Worm (Caenorhabditis elegans) whole organism, L4 larva: ENCODE measurements around the gene emc-2.

Experiments used
- D1046.2 ChIP-seq: fragments of 200-800 bp; sonication (Bioruptor generic); IDR thresholded peaks from 2 replicates; pipeline ENCODE4 v1.3.6; 2022; ENCODE audit warnings: missing genetic modification characterization, missing compliant biosample characterization
- T26A8.4 ChIP-seq: fragments of 200-800 bp; sonication (Bioruptor generic); IDR thresholded peaks from 2 replicates; pipeline ENCODE4 v1.3.6; 2022; ENCODE audit warnings: missing genetic modification characterization, missing compliant biosample characterization
- aha-1 ChIP-seq: fragments of 150-350 bp; peaks from one replicate; lab custom pipeline; 2014; ENCODE audit warnings: missing biosample characterization, missing genetic modification characterization
- ceh-44 ChIP-seq: fragments of 200-800 bp; sonication (Bioruptor generic); IDR thresholded peaks from 2 replicates; pipeline ENCODE4 v1.3.6; 2022; ENCODE audit warnings: missing genetic modification reagents, missing genetic modification characterization, missing compliant biosample characterization
- gei-8 ChIP-seq: fragments of 200-800 bp; sonication (Bioruptor generic); optimal IDR thresholded peaks from 2 replicates; lab custom pipeline; 2018; ENCODE audit warnings: mild to moderate bottlenecking, missing genetic modification characterization, missing compliant biosample characterization
- lin-15B ChIP-seq: fragments of 150-350 bp; sonication (generic microtip); optimal IDR thresholded peaks from 3 replicates; lab custom pipeline; 2014; ENCODE audit warnings: missing biosample characterization, missing genetic modification characterization
- lsy-2 ChIP-seq, 2 experiments: fragments of 150-350 bp in 1 of 2; sonication (generic microtip) in 1 of 2; optimal IDR thresholded peaks; 2 replicates each; lab custom pipeline; 2014 to 2017; ENCODE audit warnings: missing biosample characterization in 2 of 2, missing genetic modification characterization in 2 of 2
- mep-1 ChIP-seq: fragments of 150-350 bp; sonication (generic microtip); optimal IDR thresholded peaks from 3 replicates; lab custom pipeline; 2014; ENCODE audit warnings: missing biosample characterization, missing genetic modification characterization
- nhr-11 ChIP-seq: fragments of 150-350 bp; optimal IDR thresholded peaks from 2 replicates; lab custom pipeline; 2014; ENCODE audit warnings: missing biosample characterization, missing genetic modification characterization
- rbr-2 ChIP-seq: sonication (generic microtip); optimal IDR thresholded peaks from 2 replicates; lab custom pipeline; 2016; ENCODE audit warnings: missing genotype, missing genetic modification characterization, missing compliant biosample characterization
- unc-62 ChIP-seq, 3 experiments: fragments of 150-350 bp in 1 of 3; sonication (generic microtip); optimal IDR thresholded peaks in 2 of 3; peaks in 1 of 3; 1 replicate in 1 of 3; 2 replicates in 2 of 3; lab custom pipeline; 2014 to 2017; ENCODE audit warnings: missing biosample characterization in 3 of 3, missing genetic modification characterization in 3 of 3, missing genetic modification reagents in 3 of 3, missing genotype in 1 of 3

Gene emc-2

DNA sequence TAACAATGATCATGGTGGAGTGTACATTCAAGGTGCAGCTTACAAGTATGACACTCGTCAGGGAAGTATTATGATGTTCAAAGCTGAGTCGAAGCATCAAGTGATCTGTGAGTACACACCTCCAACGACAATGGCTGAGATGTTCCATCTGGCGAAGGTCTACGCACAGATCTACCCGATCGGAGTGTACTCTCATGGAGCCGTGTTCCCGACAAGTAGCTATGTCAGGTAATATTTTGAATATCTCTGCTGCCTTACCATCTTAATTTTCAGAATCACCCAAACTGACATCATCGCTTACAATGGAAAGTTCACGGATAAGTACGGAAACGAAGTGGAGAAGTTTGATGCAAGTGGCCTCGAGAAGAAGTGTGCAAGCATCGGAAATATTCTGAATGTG is 49.2 kb downstream of the emc-2 start:
- TF ChIP-seq gei-8 (GFP tag; lab: Kevin White, UChicago) (no peak), unc-62 (GFP tag; optimal IDR thresholded peaks at IDR 0.05 in 1 of 2; lab: Kevin White, UChicago) (peak in 1 of 2 experiments; percentile 93), unc-62 (tag; optimal IDR thresholded peaks at IDR 0.05; lab: Kevin White, UChicago) (no peak)

DNA sequence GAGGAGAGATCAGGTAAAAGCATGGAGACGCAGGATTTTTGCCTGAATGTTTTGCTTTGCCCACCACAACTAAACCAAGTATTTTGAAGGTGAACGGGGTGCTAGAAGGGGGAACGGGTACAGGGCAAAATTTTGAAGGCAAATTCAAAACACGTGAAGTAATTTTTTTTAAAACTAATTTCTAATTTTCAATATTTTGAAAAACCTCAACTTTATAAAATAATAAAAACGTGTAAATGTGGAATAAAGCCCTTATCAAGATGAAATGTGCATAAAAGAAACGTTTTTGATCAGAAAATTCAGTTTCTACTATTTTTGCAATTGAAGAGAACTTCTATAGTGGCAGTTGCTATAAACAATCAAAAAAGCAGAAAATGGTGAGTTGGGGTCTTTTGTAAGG is 50.3 kb downstream of the emc-2 start, which contains the start of gene clec-119:
TSS of gene clec-119 (plus strand) at position 301 of the 400 bp plus-strand sequence.
- no peak for TF ChIP-seq lsy-2 (tag; optimal IDR thresholded peaks at IDR 0.05; lab: Kevin White, UChicago)
- TF ChIP-seq lin-15B (tag; lab: Kevin White, UChicago): no peak
- TF ChIP-seq aha-1 (tag; lab: Kevin White, UChicago): no peak
- TF ChIP-seq mep-1 (tag; lab: Kevin White, UChicago): no peak
- TF ChIP-seq rbr-2 (tag; lab: Kevin White, UChicago): no peak
- TF ChIP-seq T26A8.4 (GFP tag; lab: Robert Waterston, UW): no peak
- TF ChIP-seq D1046.2 (GFP tag; lab: Robert Waterston, UW): no peak
- no peak for TF ChIP-seq nhr-11 (tag; lab: Kevin White, UChicago)
- TF ChIP-seq ceh-44 (GFP tag; lab: Robert Waterston, UW): no peak
- TF ChIP-seq, all 104 proteins: peak for 0
